Worm (Caenorhabditis elegans) whole organism, young adult: Measurements from ENCODE around the gene rps-21.
A peak's percentile ranks its signal among the peaks of the same experiment; 100 is the strongest.

ENCODE experiments used
- B0336.3 ChIP-seq: fragments of 200-800 bp; sonication (Bioruptor generic); IDR thresholded peaks from 2 replicates; pipeline ENCODE4 v1.3.6; 2022; ENCODE audit warnings: missing genetic modification characterization, missing compliant biosample characterization
- C06A6.2 ChIP-seq: fragments of 200-800 bp; sonication (Bioruptor generic); conservative IDR thresholded peaks from 2 replicates; pipeline ENCODE4 v1.3.6; 2022; ENCODE audit warnings: missing genetic modification characterization, missing compliant biosample characterization
- F39B2.1 ChIP-seq: fragments of 200-800 bp; sonication (Bioruptor generic); IDR thresholded peaks from 2 replicates; pipeline ENCODE4 v1.3.6; 2022; ENCODE audit warnings: missing genetic modification reagents, missing genetic modification characterization, missing compliant biosample characterization
- F49E8.2 ChIP-seq: sonication (generic microtip); optimal IDR thresholded peaks from 3 replicates; lab custom pipeline; 2017; ENCODE audit warnings: missing genetic modification characterization, mild to moderate bottlenecking, missing compliant biosample characterization, antibody characterized with exemption, moderate library complexity; ENCODE audit not compliant: insufficient read depth
- F55B11.4 ChIP-seq: sonication (generic microtip); optimal IDR thresholded peaks from 2 replicates; lab custom pipeline; 2016; ENCODE audit warnings: missing compliant biosample characterization, missing genetic modification characterization, borderline replicate concordance; ENCODE audit not compliant: insufficient read depth
- F57A8.1 ChIP-seq: fragments of 200-800 bp; sonication (Bioruptor generic); optimal IDR thresholded peaks from 2 replicates; lab custom pipeline; 2018; ENCODE audit warnings: mild to moderate bottlenecking, missing genetic modification characterization, moderate library complexity, missing compliant biosample characterization
- K11D2.4 ChIP-seq: fragments of 200-800 bp; sonication (Bioruptor generic); IDR thresholded peaks from 2 replicates; pipeline ENCODE4 v1.3.6; 2022; ENCODE audit warnings: missing genetic modification reagents, missing genetic modification characterization, missing compliant biosample characterization
- K12H6.12 ChIP-seq: fragments of 200-800 bp; sonication (Bioruptor generic); optimal IDR thresholded peaks from 2 replicates; lab custom pipeline; 2018; ENCODE audit warnings: mild to moderate bottlenecking, missing genetic modification characterization, missing compliant biosample characterization
- T07F8.4 ChIP-seq: sonication (generic microtip); optimal IDR thresholded peaks from 2 replicates; lab custom pipeline; 2016; ENCODE audit warnings: mild to moderate bottlenecking, missing genetic modification characterization, moderate library complexity, missing compliant biosample characterization
- Y53G8AR.9 ChIP-seq: fragments of 200-800 bp; sonication (Bioruptor generic); conservative IDR thresholded peaks from 2 replicates; pipeline ENCODE4 v1.3.6; 2022; ENCODE audit warnings: missing genetic modification reagents, missing genetic modification characterization, missing compliant biosample characterization
- Y95B8A.8 ChIP-seq: fragments of 200-800 bp; sonication (Bioruptor generic); IDR thresholded peaks from 2 replicates; pipeline ENCODE4 v1.3.6; 2022; ENCODE audit warnings: missing genetic modification reagents, missing genetic modification characterization, missing compliant biosample characterization
- ama-1 ChIP-seq, 3 experiments: fragments of 150-350 bp in 1 of 3; sonication (generic microtip) in 2 of 3; optimal IDR thresholded peaks; 2 replicates each; lab custom pipeline; 2014 to 2018; ENCODE audit warnings: missing biosample characterization in 2 of 3, missing genetic modification characterization in 2 of 3, missing genetic modification reagents in 2 of 3
- athp-1 ChIP-seq: sonication (generic microtip); optimal IDR thresholded peaks from 2 replicates; lab custom pipeline; 2017; ENCODE audit warnings: mild to moderate bottlenecking, missing genetic modification characterization, missing compliant biosample characterization
- ceh-100 ChIP-seq: fragments of 200-800 bp; sonication (Bioruptor generic); IDR thresholded peaks from 2 replicates; pipeline ENCODE4 v1.3.6; 2022; ENCODE audit warnings: missing genetic modification reagents, missing genetic modification characterization, missing compliant biosample characterization
- ceh-91 ChIP-seq: fragments of 200-800 bp; sonication (Bioruptor generic); IDR thresholded peaks from 2 replicates; pipeline ENCODE4 v1.3.6; 2022; ENCODE audit warnings: missing genetic modification reagents, missing genetic modification characterization, missing compliant biosample characterization
- dox-1 ChIP-seq: fragments of 200-800 bp; sonication (Bioruptor generic); IDR thresholded peaks from 2 replicates; pipeline ENCODE4 v1.3.6; 2022; ENCODE audit warnings: missing genetic modification reagents, missing genetic modification characterization, missing compliant biosample characterization
- dpff-1 ChIP-seq: sonication (generic microtip); optimal IDR thresholded peaks from 2 replicates; lab custom pipeline; 2017; ENCODE audit warnings: mild to moderate bottlenecking, missing genetic modification characterization, missing compliant biosample characterization
- egl-44 ChIP-seq: fragments of 200-800 bp; sonication (Bioruptor generic); IDR thresholded peaks from 2 replicates; pipeline ENCODE4 v1.3.6; 2022; ENCODE audit warnings: missing genetic modification reagents, missing genetic modification characterization, missing compliant biosample characterization
- ekl-4 ChIP-seq: fragments of 200-800 bp; sonication (Bioruptor generic); IDR thresholded peaks from 2 replicates; pipeline ENCODE4 v1.3.6; 2022; ENCODE audit warnings: missing genetic modification reagents, missing genetic modification characterization, missing compliant biosample characterization
- fkh-3 ChIP-seq: sonication (generic microtip); optimal IDR thresholded peaks from 2 replicates; lab custom pipeline; 2016; ENCODE audit warnings: mild to moderate bottlenecking, missing genetic modification characterization, missing compliant biosample characterization
- him-1 ChIP-seq: sonication (generic microtip); optimal IDR thresholded peaks from 2 replicates; lab custom pipeline; 2016; ENCODE audit warnings: missing genotype, missing genetic modification reagents, missing genetic modification characterization, missing compliant biosample characterization
- hlh-12 ChIP-seq: sonication (generic microtip); optimal IDR thresholded peaks from 2 replicates; lab custom pipeline; 2016; ENCODE audit warnings: missing genetic modification characterization, missing compliant biosample characterization
- hmg-1.2 ChIP-seq: fragments of 200-800 bp; sonication (Bioruptor generic); IDR thresholded peaks from 2 replicates; pipeline ENCODE4 v1.3.6; 2022; ENCODE audit warnings: missing genetic modification reagents, missing genetic modification characterization, missing compliant biosample characterization
- hrde-1 ChIP-seq: sonication (generic microtip); optimal IDR thresholded peaks from 2 replicates; lab custom pipeline; 2016; ENCODE audit warnings: missing genetic modification characterization, mild to moderate bottlenecking, missing compliant biosample characterization, moderate library complexity, missing genotype, missing genetic modification reagents, borderline replicate concordance
- hsf-1 ChIP-seq: fragments of 200-800 bp; sonication (Bioruptor generic); IDR thresholded peaks from 2 replicates; pipeline ENCODE4 v1.3.6; 2022; ENCODE audit warnings: missing genetic modification reagents, missing genetic modification characterization, missing compliant biosample characterization
- lin-54 ChIP-seq: fragments of 200-800 bp; sonication (Bioruptor generic); optimal IDR thresholded peaks from 2 replicates; lab custom pipeline; 2018; ENCODE audit warnings: mild to moderate bottlenecking, missing genetic modification characterization, missing compliant biosample characterization
- lsl-1 ChIP-seq: fragments of 200-800 bp; sonication (Bioruptor generic); optimal IDR thresholded peaks from 2 replicates; lab custom pipeline; 2018; ENCODE audit warnings: mild to moderate bottlenecking, missing genetic modification characterization, moderate library complexity, missing compliant biosample characterization
- madf-10 ChIP-seq: sonication (generic microtip); optimal IDR thresholded peaks from 2 replicates; lab custom pipeline; 2016; ENCODE audit warnings: mild to moderate bottlenecking, missing genetic modification characterization, missing compliant biosample characterization
- madf-3 ChIP-seq: fragments of 200-800 bp; sonication (Bioruptor generic); IDR thresholded peaks from 2 replicates; pipeline ENCODE4 v1.3.6; 2022; ENCODE audit warnings: missing genetic modification reagents, missing genetic modification characterization, missing compliant biosample characterization
- madf-6 ChIP-seq: fragments of 200-800 bp; sonication (Bioruptor generic); IDR thresholded peaks from 2 replicates; pipeline ENCODE4 v1.3.6; 2022; ENCODE audit warnings: missing genetic modification reagents, missing genetic modification characterization, missing compliant biosample characterization
- mcd-1 ChIP-seq: fragments of 200-800 bp; sonication (Bioruptor generic); IDR thresholded peaks from 2 replicates; pipeline ENCODE4 v1.3.6; 2022; ENCODE audit warnings: missing genetic modification reagents, missing genetic modification characterization, missing compliant biosample characterization
- nfyb-1 ChIP-seq: fragments of 200-800 bp; sonication (Bioruptor generic); IDR thresholded peaks from 2 replicates; pipeline ENCODE4 v1.3.6; 2022; ENCODE audit warnings: missing genetic modification reagents, missing genetic modification characterization, missing compliant biosample characterization
- nhr-90 ChIP-seq: sonication (generic microtip); optimal IDR thresholded peaks from 2 replicates; lab custom pipeline; 2016; ENCODE audit warnings: missing genotype, mild to moderate bottlenecking, missing genetic modification characterization, missing compliant biosample characterization
- pbrm-1 ChIP-seq: fragments of 200-800 bp; sonication (Bioruptor generic); IDR thresholded peaks from 2 replicates; pipeline ENCODE4 v1.3.6; 2022; ENCODE audit warnings: missing genetic modification reagents, missing genetic modification characterization, missing compliant biosample characterization
- rec-8 ChIP-seq, 2 experiments: sonication (generic microtip); optimal IDR thresholded peaks; 2 replicates each; lab custom pipeline; 2016; ENCODE audit warnings: mild to moderate bottlenecking in 2 of 2, missing genetic modification characterization in 2 of 2, missing genetic modification reagents in 2 of 2, missing genotype in 2 of 2, missing biosample characterization in 1 of 2, missing compliant biosample characterization in 1 of 2, moderate library complexity in 1 of 2
- repo-1 ChIP-seq: sonication (generic microtip); optimal IDR thresholded peaks from 2 replicates; lab custom pipeline; 2017; ENCODE audit warnings: mild to moderate bottlenecking, missing genetic modification characterization, missing compliant biosample characterization
- sea-2 ChIP-seq: fragments of 200-800 bp; sonication (Bioruptor generic); IDR thresholded peaks from 2 replicates; pipeline ENCODE4 v1.3.6; 2022; ENCODE audit warnings: missing genetic modification characterization, missing compliant biosample characterization
- snpc-1.1 ChIP-seq: sonication (generic microtip); optimal IDR thresholded peaks from 2 replicates; lab custom pipeline; 2017; ENCODE audit warnings: missing genetic modification characterization, mild to moderate bottlenecking, missing compliant biosample characterization, antibody characterized with exemption, moderate library complexity, missing genotype, missing genetic modification reagents; ENCODE audit not compliant: insufficient read depth
- snpc-1.3 ChIP-seq: sonication (generic microtip); optimal IDR thresholded peaks from 2 replicates; lab custom pipeline; 2017; ENCODE audit warnings: missing genetic modification characterization, mild to moderate bottlenecking, missing compliant biosample characterization, antibody characterized with exemption, moderate library complexity, missing genotype, missing genetic modification reagents; ENCODE audit not compliant: insufficient read depth
- snpc-3.4 ChIP-seq: sonication (generic microtip); optimal IDR thresholded peaks from 2 replicates; lab custom pipeline; 2017; ENCODE audit warnings: missing genetic modification characterization, mild to moderate bottlenecking, missing compliant biosample characterization, antibody characterized with exemption, moderate library complexity, missing genotype, missing genetic modification reagents
- snpc-4 ChIP-seq, 5 experiments: fragments of 150-350 bp in 1 of 5; sonication (generic microtip) in 4 of 5; optimal IDR thresholded peaks; 2 replicates each; lab custom pipeline; 2014 to 2018; ENCODE audit warnings: missing genetic modification characterization in 5 of 5, missing biosample characterization in 3 of 5, antibody characterized with exemption in 2 of 5, mild to moderate bottlenecking in 2 of 5, missing compliant biosample characterization in 2 of 5, missing genotype in 2 of 5, moderate library complexity in 2 of 5, missing genetic modification reagents in 1 of 5
- tbp1 ChIP-seq: fragments of 200-800 bp; sonication (Bioruptor generic); optimal IDR thresholded peaks from 2 replicates; lab custom pipeline; 2018; ENCODE audit warnings: mild to moderate bottlenecking, missing genetic modification characterization, missing compliant biosample characterization
- tlf-1 ChIP-seq: fragments of 200-800 bp; sonication (Bioruptor generic); optimal IDR thresholded peaks from 2 replicates; lab custom pipeline; 2018; ENCODE audit warnings: mild to moderate bottlenecking, missing genetic modification characterization, missing compliant biosample characterization
- unc-62 ChIP-seq: fragments of 150-350 bp; optimal IDR thresholded peaks from 2 replicates; lab custom pipeline; 2014; ENCODE audit warnings: missing biosample characterization, missing genetic modification reagents, missing genetic modification characterization
- zim-3 ChIP-seq: sonication (generic microtip); optimal IDR thresholded peaks from 2 replicates; lab custom pipeline; 2017; ENCODE audit warnings: mild to moderate bottlenecking, missing genetic modification characterization, moderate library complexity, missing compliant biosample characterization
- ztf-28 ChIP-seq: fragments of 200-800 bp; sonication (Bioruptor generic); IDR thresholded peaks from 2 replicates; pipeline ENCODE4 v1.3.6; 2022; ENCODE audit warnings: missing genetic modification reagents, missing genetic modification characterization, missing compliant biosample characterization

rps-21 gene

DNA sequence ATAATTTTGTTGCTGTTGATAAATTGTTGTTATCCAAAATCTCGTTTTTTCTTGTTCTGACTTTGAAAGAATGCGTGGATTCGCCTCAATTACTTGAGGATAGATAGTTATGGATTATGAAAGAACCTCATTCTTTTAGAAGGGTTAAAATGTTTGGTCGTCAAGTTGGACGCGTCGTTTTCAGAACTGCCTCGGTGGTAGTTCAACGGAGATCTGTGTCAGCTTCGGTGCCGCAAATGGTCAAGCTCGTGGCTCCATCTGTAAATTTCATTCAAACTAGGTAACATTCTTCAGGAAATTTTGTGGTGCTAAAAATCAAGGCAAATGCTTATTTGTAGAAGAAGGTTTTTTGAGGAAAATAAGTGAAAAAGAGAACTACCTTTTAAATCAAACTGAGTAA is 8.8 kb downstream of the rps-21 start, which contains the start of gene ndab-2:
ndab-2 (plus strand) TSS at position 140 of the 400 bp plus-strand sequence.
- TF ChIP-seq F57A8.1 (GFP tag; lab: Kevin White, UChicago) (no peak), F39B2.1 (GFP tag; lab: Robert Waterston, UW) (0 out of 2 replicates have a peak, but pooled peaks have one; percentile 65), sea-2 (GFP tag; lab: Robert Waterston, UW) (no peak), hrde-1 (tag; lab: Kevin White, UChicago) (peak; percentile 71), dox-1 (0 out of 2 replicates have a peak, but pooled peaks have one; percentile 52), hsf-1 (GFP tag; lab: Robert Waterston, UW) (peak; percentile 68; the same call in 1 of the 2 replicates), madf-3 (peak; percentile 87), C06A6.2 (no peak), T07F8.4 (no peak), madf-10 (no peak), snpc-1.3 (tag; lab: Kevin White, UChicago) (no peak), nhr-90 (tag; lab: Kevin White, UChicago) (no peak), hmg-1.2 (GFP tag; lab: Robert Waterston, UW) (peak; percentile 30; the same call in 1 of the 2 replicates), fkh-3 (tag; lab: Kevin White, UChicago) (no peak), K12H6.12 (tag; lab: Kevin White, UChicago) (no peak), tlf-1 (GFP tag; lab: Kevin White, UChicago) (peak; percentile 60), hlh-12 (tag; lab: Kevin White, UChicago) (no peak), snpc-3.4 (tag; lab: Kevin White, UChicago) (peak; percentile 57), repo-1 (peak; percentile 52), tbp1 (GFP tag; lab: Kevin White, UChicago) (peak; percentile 29), ama-1 (optimal IDR thresholded peaks at IDR 0.05; lab: Kevin White, UChicago) (no peak), ama-1 (GFP tag; optimal IDR thresholded peaks at IDR 0.05; lab: Kevin White, UChicago) (peak in 1 of 2 experiments; percentile 73), zim-3 (tag; lab: Kevin White, UChicago) (no peak), F49E8.2 (tag; lab: Kevin White, UChicago) (peak; percentile 26), Y95B8A.8 (GFP tag; lab: Robert Waterston, UW) (no peak), lin-54 (GFP tag; lab: Kevin White, UChicago) (peak; percentile 65), madf-6 (GFP tag; lab: Robert Waterston, UW) (peak; percentile 70), ztf-28 (GFP tag; lab: Robert Waterston, UW) (no peak), ceh-91 (GFP tag; lab: Robert Waterston, UW) (no peak), F55B11.4 (no peak), nfyb-1 (GFP tag; lab: Robert Waterston, UW) (0 out of 2 replicates have a peak, but pooled peaks have one; percentile 43), lsl-1 (peak; percentile 33), snpc-1.1 (no peak), pbrm-1 (GFP tag; lab: Robert Waterston, UW) (peak; percentile 42; the same call in 1 of the 2 replicates), snpc-4 (GFP tag; optimal IDR thresholded peaks at IDR 0.05; lab: Kevin White, UChicago) (no peak), snpc-4 (tag; optimal IDR thresholded peaks at IDR 0.05; lab: Kevin White, UChicago) (peak in 1 of 4 experiments; percentile 5), him-1 (no peak), Y53G8AR.9 (GFP tag; lab: Robert Waterston, UW) (peak; percentile 89), ekl-4 (peak; percentile 82), ceh-100 (GFP tag; lab: Robert Waterston, UW) (peak; percentile 59; the same call in 1 of the 2 replicates), mcd-1 (peak; percentile 47; the same call in 1 of the 2 replicates), rec-8 (tag; optimal IDR thresholded peaks at IDR 0.05; lab: Kevin White, UChicago) (no peak), egl-44 (GFP tag; lab: Robert Waterston, UW) (peak; percentile 41; the same call in 1 of the 2 replicates), K11D2.4 (no peak), athp-1 (tag; lab: Kevin White, UChicago) (peak; percentile 38), dpff-1 (tag; lab: Kevin White, UChicago) (peak; percentile 19), B0336.3 (GFP tag; lab: Robert Waterston, UW) (peak; percentile 88), unc-62 (GFP tag; lab: Kevin White, UChicago) (no peak)
